Worm (Caenorhabditis elegans) whole organism, early embryonic: ENCODE measurements around the gene F36H12.5.

Experiments used
- F13C5.2 ChIP-seq: sonication (generic microtip); optimal IDR thresholded peaks from 2 replicates; lab custom pipeline; 2017; ENCODE audit warnings: mild to moderate bottlenecking, missing genetic modification characterization, inconsistent platforms, missing compliant biosample characterization
- ama-1 ChIP-seq: fragments of 150-350 bp; optimal IDR thresholded peaks from 2 replicates; lab custom pipeline; 2014
- flt-1 ChIP-seq: fragments of 200-800 bp; sonication (Bioruptor generic); IDR thresholded peaks from 2 replicates; pipeline ENCODE4 v1.3.6; 2022; ENCODE audit warnings: missing genetic modification characterization, missing compliant biosample characterization
- hmg-4 ChIP-seq: fragments of 200-800 bp; sonication (Bioruptor generic); optimal IDR thresholded peaks from 2 replicates; lab custom pipeline; 2018; ENCODE audit warnings: mild to moderate bottlenecking, missing genetic modification characterization, missing compliant biosample characterization
- tbx-11 ChIP-seq: fragments of 200-800 bp; sonication (Bioruptor generic); IDR thresholded peaks from 2 replicates; pipeline ENCODE4 v1.3.6; 2022; ENCODE audit warnings: missing genetic modification characterization, missing compliant biosample characterization

DNA sequence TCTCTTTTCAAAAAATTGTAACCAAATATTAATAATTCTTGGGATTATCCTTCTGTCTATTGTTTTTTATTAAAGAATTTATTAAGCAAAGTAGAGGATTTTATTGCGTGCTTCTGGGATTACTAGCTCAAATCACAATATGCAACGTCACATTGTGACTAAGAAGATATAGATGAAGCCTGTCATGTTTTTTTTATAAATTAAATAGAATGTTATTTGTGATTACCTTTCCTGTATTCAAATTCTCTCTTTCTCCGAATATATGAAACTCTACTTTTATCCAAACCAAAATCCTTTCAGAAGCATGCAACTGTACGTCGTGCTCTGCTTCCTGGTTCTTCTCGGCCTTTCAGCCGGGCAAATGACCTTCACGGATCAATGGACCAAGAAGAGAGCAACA is 24.0 kb downstream of the F36H12.5 start, which contains the start of gene nlp-47:
- TF ChIP-seq ama-1 (no peak), hmg-4 (GFP tag; lab: Kevin White, UChicago) (no peak), tbx-11 (GFP tag; lab: Robert Waterston, UW) (no peak), flt-1 (GFP tag; lab: Robert Waterston, UW) (no peak), F13C5.2 (tag; lab: Kevin White, UChicago) (no peak)
